Fruit fly (Drosophila melanogaster) whole organism, embryonic: ENCODE data around the gene Plap.

Experiments used
- Asciz ChIP-seq: fragments of 200-800 bp; sonication (Bioruptor generic); optimal IDR thresholded peaks from 2 replicates; lab custom pipeline; 2017; ENCODE audit warnings: missing biosample characterization, mild to moderate bottlenecking, missing genetic modification characterization, missing genetic modification reagents
- Blimp-1 ChIP-seq: fragments of 200-800 bp; sonication (Bioruptor generic); optimal IDR thresholded peaks from 3 replicates; lab custom pipeline; 2018; ENCODE audit warnings: missing biosample characterization, missing genetic modification characterization, mild to moderate bottlenecking, moderate library complexity, missing genetic modification reagents
- CG10274 ChIP-seq: fragments of 200-800 bp; sonication (Bioruptor generic); optimal IDR thresholded peaks from 3 replicates; lab custom pipeline; 2017; ENCODE audit warnings: missing biosample characterization, mild to moderate bottlenecking, missing genetic modification characterization
- CG10543 ChIP-seq: fragments of 200-800 bp; sonication (Bioruptor generic); optimal IDR thresholded peaks from 3 replicates; lab custom pipeline; 2017; ENCODE audit warnings: missing biosample characterization, mild to moderate bottlenecking, missing genetic modification characterization, moderate library complexity
- CG11504 ChIP-seq: fragments of 200-800 bp; sonication (Bioruptor generic); optimal IDR thresholded peaks from 3 replicates; lab custom pipeline; 2019; ENCODE audit warnings: missing biosample characterization, mild to moderate bottlenecking, missing genetic modification characterization, moderate library complexity
- CG12071 ChIP-seq: fragments of 200-800 bp; sonication (Bioruptor generic); optimal IDR thresholded peaks from 3 replicates; lab custom pipeline; 2018; ENCODE audit warnings: missing biosample characterization, mild to moderate bottlenecking, missing genetic modification characterization
- CG12769 ChIP-seq: fragments of 200-800 bp; sonication (Bioruptor generic); optimal IDR thresholded peaks from 2 replicates; lab custom pipeline; 2019; ENCODE audit warnings: missing biosample characterization, mild to moderate bottlenecking, missing genetic modification characterization, moderate library complexity
- CG13296 ChIP-seq: fragments of 200-800 bp; sonication (Bioruptor generic); optimal IDR thresholded peaks from 3 replicates; lab custom pipeline; 2018; ENCODE audit warnings: missing biosample characterization, mild to moderate bottlenecking, missing genetic modification characterization
- CG14710 ChIP-seq: fragments of 200-800 bp; sonication (Bioruptor generic); optimal IDR thresholded peaks from 3 replicates; lab custom pipeline; 2019; ENCODE audit warnings: missing biosample characterization, mild to moderate bottlenecking, missing genetic modification characterization, moderate library complexity
- CG15601 ChIP-seq: fragments of 200-800 bp; sonication (Bioruptor generic); optimal IDR thresholded peaks from 3 replicates; lab custom pipeline; 2019; ENCODE audit warnings: missing biosample characterization, mild to moderate bottlenecking, missing genetic modification characterization, moderate library complexity
- CG16863 ChIP-seq: fragments of 200-800 bp; sonication (Bioruptor generic); optimal IDR thresholded peaks from 3 replicates; lab custom pipeline; 2016; ENCODE audit warnings: missing biosample characterization, missing genetic modification characterization
- CG17359 ChIP-seq: fragments of 200-800 bp; sonication (Bioruptor generic); optimal IDR thresholded peaks from 3 replicates; lab custom pipeline; 2018; ENCODE audit warnings: missing biosample characterization, mild to moderate bottlenecking, missing genetic modification characterization, moderate library complexity
- CG17361 ChIP-seq: fragments of 200-800 bp; sonication (Bioruptor generic); IDR thresholded peaks from 3 replicates; pipeline ENCODE4 v1.3.6; 2022; ENCODE audit warnings: missing biosample characterization, missing genetic modification characterization
- CG17612 ChIP-seq: fragments of 200-800 bp; sonication (Bioruptor generic); IDR thresholded peaks from 2 replicates; pipeline ENCODE4 v1.3.6; 2022; ENCODE audit warnings: missing biosample characterization, missing genetic modification characterization
- CG18262 ChIP-seq: fragments of 200-800 bp; optimal IDR thresholded peaks from 3 replicates; lab custom pipeline; 2019; ENCODE audit warnings: missing biosample characterization, mild to moderate bottlenecking, missing genetic modification characterization, moderate library complexity
- CG2712 ChIP-seq: fragments of 200-800 bp; optimal IDR thresholded peaks from 3 replicates; lab custom pipeline; 2019; ENCODE audit warnings: missing biosample characterization, mild to moderate bottlenecking, missing genetic modification characterization, moderate library complexity
- CG2875 ChIP-seq: fragments of 200-800 bp; sonication (Bioruptor generic); optimal IDR thresholded peaks from 2 replicates; lab custom pipeline; 2017; ENCODE audit warnings: missing biosample characterization, mild to moderate bottlenecking, missing genetic modification characterization, missing genetic modification reagents
- CG34422 ChIP-seq: fragments of 200-800 bp; sonication (Bioruptor generic); IDR thresholded peaks from 3 replicates; pipeline ENCODE4 v1.3.6; 2022; ENCODE audit warnings: missing biosample characterization, missing genetic modification characterization
- CG6791 ChIP-seq: fragments of 200-800 bp; sonication (Bioruptor generic); IDR thresholded peaks from 3 replicates; pipeline ENCODE4 v1.3.6; 2022; ENCODE audit warnings: missing biosample characterization, missing genetic modification characterization; ENCODE audit not compliant: partially characterized antibody
- CG6854 ChIP-seq: fragments of 200-800 bp; sonication (Bioruptor generic); optimal IDR thresholded peaks from 3 replicates; lab custom pipeline; 2017; ENCODE audit warnings: missing biosample characterization, mild to moderate bottlenecking, missing genetic modification characterization
- CG7271 ChIP-seq: fragments of 200-800 bp; sonication (Bioruptor generic); optimal IDR thresholded peaks from 2 replicates; lab custom pipeline; 2018; ENCODE audit warnings: missing biosample characterization, mild to moderate bottlenecking, missing genetic modification characterization, moderate library complexity
- CG7987 ChIP-seq: fragments of 200-800 bp; sonication (Bioruptor generic); optimal IDR thresholded peaks from 2 replicates; lab custom pipeline; 2018; ENCODE audit warnings: missing biosample characterization, mild to moderate bottlenecking, missing genetic modification characterization, moderate library complexity
- CG8290 ChIP-seq, 3 experiments: fragments of 200-800 bp; sonication (Bioruptor generic); optimal IDR thresholded peaks; 2 replicates each; lab custom pipeline; 2016 to 2019; ENCODE audit warnings: missing biosample characterization in 3 of 3, missing genetic modification characterization in 3 of 3, mild to moderate bottlenecking in 2 of 3, moderate library complexity in 1 of 3
- D19A ChIP-seq: fragments of 200-800 bp; optimal IDR thresholded peaks from 3 replicates; lab custom pipeline; 2019; ENCODE audit warnings: missing biosample characterization, mild to moderate bottlenecking, missing genetic modification characterization, moderate library complexity
- ERR ChIP-seq: fragments of 200-800 bp; sonication (Bioruptor generic); optimal IDR thresholded peaks from 2 replicates; lab custom pipeline; 2016; ENCODE audit warnings: missing biosample characterization, missing genetic modification characterization
- Ets65A ChIP-seq: fragments of 200-800 bp; sonication (Bioruptor generic); peaks from one replicate; lab custom pipeline; 2016; ENCODE audit warnings: missing biosample characterization, missing genetic modification characterization
- HmgZ ChIP-seq: fragments of 200-800 bp; sonication (Bioruptor generic); optimal IDR thresholded peaks from 2 replicates; lab custom pipeline; 2018; ENCODE audit warnings: missing biosample characterization, mild to moderate bottlenecking, missing genetic modification characterization
- Hr51 ChIP-seq, 2 experiments: fragments of 200-800 bp; sonication (Bioruptor generic); optimal IDR thresholded peaks; 2 replicates in 1 of 2; 3 replicates in 1 of 2; lab custom pipeline; 2016 to 2018; ENCODE audit warnings: missing biosample characterization in 2 of 2, missing genetic modification characterization in 2 of 2, mild to moderate bottlenecking in 1 of 2, moderate library complexity in 1 of 2
- Med ChIP-seq: fragments of 200-800 bp; sonication (Bioruptor generic); peaks from one replicate; lab custom pipeline; 2016; ENCODE audit warnings: missing biosample characterization, missing genetic modification characterization, mild to moderate bottlenecking, inconsistent platforms, moderate library complexity
- NC2β ChIP-seq: fragments of 200-800 bp; sonication (Bioruptor generic); optimal IDR thresholded peaks from 2 replicates; lab custom pipeline; 2016; ENCODE audit warnings: missing biosample characterization, missing genetic modification characterization
- Sox100B ChIP-seq: fragments of 200-800 bp; sonication (Bioruptor generic); optimal IDR thresholded peaks from 3 replicates; lab custom pipeline; 2018; ENCODE audit warnings: missing biosample characterization, mild to moderate bottlenecking, missing genetic modification characterization
- Sox102F ChIP-seq: fragments of 200-800 bp; sonication (Bioruptor generic); optimal IDR thresholded peaks from 2 replicates; lab custom pipeline; 2018; ENCODE audit warnings: missing biosample characterization, mild to moderate bottlenecking, missing genetic modification characterization, moderate library complexity
- Xrp1 ChIP-seq: fragments of 200-800 bp; sonication (Bioruptor generic); IDR thresholded peaks from 2 replicates; pipeline ENCODE4 v1.3.6; 2022; ENCODE audit warnings: missing biosample characterization, missing genetic modification characterization
- abd-A ChIP-seq: fragments of 200-800 bp; sonication (Bioruptor generic); optimal IDR thresholded peaks from 3 replicates; lab custom pipeline; 2019; ENCODE audit warnings: missing biosample characterization, mild to moderate bottlenecking, missing genetic modification characterization, moderate library complexity
- bsh ChIP-seq, 2 experiments: fragments of 200-800 bp; sonication (Bioruptor generic); optimal IDR thresholded peaks; 2 replicates each; lab custom pipeline; 2017 to 2018; ENCODE audit warnings: mild to moderate bottlenecking in 2 of 2, missing biosample characterization in 2 of 2, missing genetic modification characterization in 2 of 2, moderate library complexity in 1 of 2
- chinmo ChIP-seq: fragments of 200-800 bp; sonication (Bioruptor generic); IDR thresholded peaks from 4 replicates; pipeline ENCODE4 v1.3.6; 2022; ENCODE audit warnings: missing biosample characterization, missing genetic modification characterization; ENCODE audit not compliant: partially characterized antibody
- eyg ChIP-seq: fragments of 200-800 bp; sonication (Bioruptor generic); optimal IDR thresholded peaks from 3 replicates; lab custom pipeline; 2016; ENCODE audit warnings: missing biosample characterization, missing genetic modification characterization
- gem ChIP-seq: fragments of 200-800 bp; sonication (Bioruptor generic); optimal IDR thresholded peaks from 2 replicates; lab custom pipeline; 2019; ENCODE audit warnings: missing biosample characterization, mild to moderate bottlenecking, missing genetic modification characterization, moderate library complexity
- klu ChIP-seq: fragments of 200-800 bp; sonication (Bioruptor generic); IDR thresholded peaks from 2 replicates; pipeline ENCODE4 v1.3.6; 2022; ENCODE audit warnings: missing biosample characterization, missing genetic modification characterization
- nau ChIP-seq: fragments of 200-800 bp; sonication (Bioruptor generic); optimal IDR thresholded peaks from 3 replicates; lab custom pipeline; 2017; ENCODE audit warnings: missing biosample characterization, mild to moderate bottlenecking, missing genetic modification characterization, missing genetic modification reagents
- oc ChIP-seq: fragments of 200-800 bp; sonication (Bioruptor generic); optimal IDR thresholded peaks from 2 replicates; lab custom pipeline; 2018; ENCODE audit warnings: missing biosample characterization, mild to moderate bottlenecking, missing genetic modification characterization, moderate library complexity
- row ChIP-seq: fragments of 200-800 bp; sonication (Bioruptor generic); IDR thresholded peaks from 3 replicates; pipeline ENCODE4 v1.3.6; 2022; ENCODE audit warnings: missing biosample characterization, missing genetic modification characterization
- sens ChIP-seq: fragments of 200-800 bp; sonication (Bioruptor generic); peaks from one replicate; lab custom pipeline; 2016; ENCODE audit warnings: missing biosample characterization, missing genetic modification characterization
- sug ChIP-seq: fragments of 200-800 bp; optimal IDR thresholded peaks from 2 replicates; lab custom pipeline; 2019; ENCODE audit warnings: missing biosample characterization, mild to moderate bottlenecking, missing genetic modification characterization, moderate library complexity
- unpg ChIP-seq: fragments of 200-800 bp; sonication (Bioruptor generic); optimal IDR thresholded peaks from 3 replicates; lab custom pipeline; 2018; ENCODE audit warnings: missing biosample characterization, mild to moderate bottlenecking, missing genetic modification characterization, moderate library complexity
- wek ChIP-seq: fragments of 200-800 bp; sonication (Bioruptor generic); optimal IDR thresholded peaks from 3 replicates; lab custom pipeline; 2018; ENCODE audit warnings: missing biosample characterization, mild to moderate bottlenecking, missing genetic modification characterization, moderate library complexity

Plap gene

DNA sequence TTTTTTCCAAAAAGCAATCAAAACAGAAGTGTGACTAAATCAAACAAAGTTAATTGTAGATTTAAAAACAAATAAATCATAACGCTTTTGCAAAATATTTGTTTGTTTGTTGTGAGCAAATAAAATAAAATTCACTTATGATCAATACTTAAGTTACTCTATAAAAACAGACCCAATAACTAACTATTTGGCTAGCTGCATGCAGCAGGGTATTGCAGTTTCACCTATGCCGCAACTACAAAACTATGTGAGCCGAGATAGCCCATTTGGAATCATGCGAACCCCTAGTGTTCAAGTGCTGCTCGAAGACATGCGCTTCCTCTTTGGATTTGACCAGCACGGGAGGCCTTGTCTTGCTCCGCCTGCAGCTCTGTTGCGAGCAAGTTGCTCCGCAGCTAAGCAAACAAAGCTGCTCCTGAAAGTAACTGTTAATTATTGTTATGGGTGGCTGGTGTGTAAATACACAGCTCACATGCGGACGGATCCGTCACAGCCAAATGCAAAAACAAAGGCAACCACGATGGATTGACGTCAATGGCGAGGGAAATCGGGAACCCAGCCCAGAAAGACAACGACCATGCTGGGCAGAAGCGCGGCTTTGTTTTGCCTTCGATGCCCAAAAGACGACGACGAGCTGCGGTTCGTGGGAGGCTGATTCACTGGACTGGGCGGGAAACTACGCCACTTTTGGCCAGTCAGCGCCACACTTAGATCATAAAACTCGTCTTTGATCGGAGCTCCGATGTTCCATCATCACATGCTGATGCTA lies 48.0 kb downstream of the Plap start:
- TF ChIP-seq Ets65A (GFP tag; lab: Kevin White, UChicago) = peak; percentile 33
- TF ChIP-seq CG12769 (tag; lab: Kevin White, UChicago) = peak; percentile 83
- TF ChIP-seq CG12071 = peak; percentile 7
- no peak for TF ChIP-seq ERR (GFP tag; lab: Kevin White, UChicago)
- TF ChIP-seq chinmo = peak; percentile 87; the same call in 2 of the 4 replicates
- peak; percentile 25 for TF ChIP-seq wek (GFP tag; lab: Kevin White, UChicago)
- peak; percentile 68 for TF ChIP-seq sens (GFP tag; lab: Kevin White, UChicago)
- TF ChIP-seq CG6791 = no peak
- peak; percentile 0 for TF ChIP-seq CG16863 (GFP tag; lab: Kevin White, UChicago)
- peak; percentile 38 for TF ChIP-seq CG7987 (GFP tag; lab: Kevin White, UChicago)
- peak; percentile 11 for TF ChIP-seq CG14710 (tag; lab: Kevin White, UChicago)
- TF ChIP-seq CG7271 (tag; lab: Kevin White, UChicago) = no peak
- peak; percentile 14 for TF ChIP-seq gem (tag; lab: Kevin White, UChicago)
- 0 out of 3 replicates have a peak, but pooled peaks have one; percentile 32 for TF ChIP-seq CG17361 (GFP tag; lab: Robert Waterston, UW)
- peak; percentile 13 for TF ChIP-seq HmgZ (tag; lab: Kevin White, UChicago)
- peak; percentile 9 for TF ChIP-seq CG18262 (tag; lab: Kevin White, UChicago)
- no peak for TF ChIP-seq CG34422 (GFP tag; lab: Robert Waterston, UW)
- TF ChIP-seq CG2875 = peak; percentile 0
- TF ChIP-seq Med (GFP tag; lab: Kevin White, UChicago) = peak; percentile 63
- TF ChIP-seq D19A (tag; lab: Kevin White, UChicago) = peak; percentile 76
- no peak for TF ChIP-seq row (GFP tag; lab: Robert Waterston, UW)
- TF ChIP-seq Sox102F (GFP tag; lab: Kevin White, UChicago) = peak; percentile 22
- peak; percentile 35 for TF ChIP-seq CG10543 (GFP tag; lab: Kevin White, UChicago)
- peak; percentile 4 for TF ChIP-seq CG2712
- TF ChIP-seq sug = peak; percentile 9
- peak in 1 of 2 experiments; percentile 22 for TF ChIP-seq bsh (GFP tag; optimal IDR thresholded peaks at IDR 0.05; lab: Kevin White, UChicago)
- peak; percentile 37 for TF ChIP-seq CG11504 (tag; lab: Kevin White, UChicago)
- TF ChIP-seq Asciz (GFP tag; lab: Kevin White, UChicago) = peak; percentile 0
- TF ChIP-seq klu (GFP tag; lab: Robert Waterston, UW) = 0 out of 2 replicates have a peak, but pooled peaks have one; percentile 21
- peak; percentile 16 for TF ChIP-seq Blimp-1 (GFP tag; lab: Kevin White, UChicago)
- TF ChIP-seq CG8290 (GFP tag; optimal IDR thresholded peaks at IDR 0.05; lab: Kevin White, UChicago) = no peak
- TF ChIP-seq CG8290 (tag; optimal IDR thresholded peaks at IDR 0.05; lab: Kevin White, UChicago) = peak in 1 of 2 experiments; percentile 2
- TF ChIP-seq abd-A (tag; lab: Kevin White, UChicago) = peak; percentile 46
- TF ChIP-seq Xrp1 (GFP tag; lab: Robert Waterston, UW) = peak; percentile 38; the same call in 1 of the 2 replicates
- TF ChIP-seq eyg = no peak
- peak; percentile 21 for TF ChIP-seq CG15601 (tag; lab: Kevin White, UChicago)
- TF ChIP-seq CG10274 (GFP tag; lab: Kevin White, UChicago) = peak; percentile 81
- TF ChIP-seq Sox100B (GFP tag; lab: Kevin White, UChicago) = peak; percentile 30
- TF ChIP-seq CG6854 (GFP tag; lab: Kevin White, UChicago) = no peak
- TF ChIP-seq Hr51 (GFP tag; optimal IDR thresholded peaks at IDR 0.05; lab: Kevin White, UChicago) = peak in 1 of 2 experiments; percentile 15
- TF ChIP-seq CG17359 (tag; lab: Kevin White, UChicago) = peak; percentile 27
- TF ChIP-seq CG13296 (GFP tag; lab: Kevin White, UChicago) = no peak
- TF ChIP-seq oc (tag; lab: Kevin White, UChicago) = peak; percentile 15
- TF ChIP-seq unpg (GFP tag; lab: Kevin White, UChicago) = peak; percentile 5
- TF ChIP-seq nau (GFP tag; lab: Kevin White, UChicago) = peak; percentile 8
- TF ChIP-seq NC2β (GFP tag; lab: Kevin White, UChicago) = no peak
- 0 out of 2 replicates have a peak, but pooled peaks have one; percentile 4 for TF ChIP-seq CG17612 (GFP tag; lab: Robert Waterston, UW)
